Fruit fly (Drosophila melanogaster) whole organism, embryonic: ENCODE measurements around the gene NitFhit.

Experiments used
- B-H2 ChIP-seq: fragments of 200-800 bp; sonication (Bioruptor generic); optimal IDR thresholded peaks from 2 replicates; lab custom pipeline; 2018; ENCODE audit warnings: missing biosample characterization, mild to moderate bottlenecking, missing genetic modification characterization
- Bteb2 ChIP-seq: fragments of 200-800 bp; sonication (Bioruptor generic); optimal IDR thresholded peaks from 2 replicates; lab custom pipeline; 2016; ENCODE audit warnings: missing biosample characterization, missing genetic modification characterization
- CG11398 ChIP-seq: fragments of 200-800 bp; sonication (Bioruptor generic); optimal IDR thresholded peaks from 2 replicates; lab custom pipeline; 2016; ENCODE audit warnings: missing biosample characterization, missing genetic modification characterization
- CG12219 ChIP-seq: fragments of 200-800 bp; sonication (Bioruptor generic); optimal IDR thresholded peaks from 3 replicates; lab custom pipeline; 2018; ENCODE audit warnings: missing biosample characterization, mild to moderate bottlenecking, missing genetic modification characterization
- CG12236 ChIP-seq: fragments of 200-800 bp; sonication (Bioruptor generic); optimal IDR thresholded peaks from 2 replicates; lab custom pipeline; 2016; ENCODE audit warnings: missing biosample characterization, missing genetic modification characterization
- CG13287 ChIP-seq: fragments of 200-800 bp; sonication (Bioruptor generic); IDR thresholded peaks from 2 replicates; pipeline ENCODE4 v1.3.6; 2022; ENCODE audit warnings: missing biosample characterization, missing genetic modification characterization; ENCODE audit not compliant: partially characterized antibody
- CG1529 ChIP-seq: fragments of 200-800 bp; sonication (Bioruptor generic); optimal IDR thresholded peaks from 3 replicates; lab custom pipeline; 2018; ENCODE audit warnings: missing biosample characterization, missing genetic modification characterization
- CG16779 ChIP-seq: fragments of 200-800 bp; sonication (Bioruptor generic); IDR thresholded peaks from 2 replicates; pipeline ENCODE4 v1.3.6; 2022; ENCODE audit warnings: missing biosample characterization, missing genetic modification characterization
- CG17328 ChIP-seq: fragments of 200-800 bp; sonication (Bioruptor generic); IDR thresholded peaks from 2 replicates; pipeline ENCODE4 v1.3.6; 2022; ENCODE audit warnings: missing biosample characterization, missing genetic modification characterization
- CG17359 ChIP-seq: fragments of 200-800 bp; sonication (Bioruptor generic); optimal IDR thresholded peaks from 3 replicates; lab custom pipeline; 2018; ENCODE audit warnings: missing biosample characterization, mild to moderate bottlenecking, missing genetic modification characterization, moderate library complexity
- CG17385 ChIP-seq: fragments of 200-800 bp; sonication (Bioruptor generic); optimal IDR thresholded peaks from 3 replicates; lab custom pipeline; 2018; ENCODE audit warnings: missing biosample characterization, mild to moderate bottlenecking, missing genetic modification characterization
- CG18262 ChIP-seq: fragments of 200-800 bp; optimal IDR thresholded peaks from 3 replicates; lab custom pipeline; 2019; ENCODE audit warnings: missing biosample characterization, mild to moderate bottlenecking, missing genetic modification characterization, moderate library complexity
- CG2712 ChIP-seq: fragments of 200-800 bp; optimal IDR thresholded peaks from 3 replicates; lab custom pipeline; 2019; ENCODE audit warnings: missing biosample characterization, mild to moderate bottlenecking, missing genetic modification characterization, moderate library complexity
- CG31388 ChIP-seq: fragments of 200-800 bp; sonication (Bioruptor generic); optimal IDR thresholded peaks from 2 replicates; lab custom pipeline; 2016; ENCODE audit warnings: missing biosample characterization, missing genetic modification characterization
- CG3281 ChIP-seq: fragments of 200-800 bp; sonication (Bioruptor generic); optimal IDR thresholded peaks from 3 replicates; lab custom pipeline; 2017; ENCODE audit warnings: missing biosample characterization, mild to moderate bottlenecking, missing genetic modification characterization
- CG3995 ChIP-seq: fragments of 200-800 bp; sonication (Bioruptor generic); optimal IDR thresholded peaks from 3 replicates; lab custom pipeline; 2016; ENCODE audit warnings: missing biosample characterization, missing genetic modification characterization
- CG43689 ChIP-seq: fragments of 200-800 bp; sonication (Bioruptor generic); IDR thresholded peaks from 2 replicates; pipeline ENCODE4 v1.3.6; 2022; ENCODE audit warnings: missing biosample characterization, missing genetic modification characterization
- CG4617 ChIP-seq: fragments of 200-800 bp; sonication (Bioruptor generic); optimal IDR thresholded peaks from 3 replicates; lab custom pipeline; 2016; ENCODE audit warnings: missing biosample characterization, missing genetic modification characterization, borderline replicate concordance
- CG4730 ChIP-seq: fragments of 200-800 bp; sonication (Bioruptor generic); IDR thresholded peaks from 2 replicates; pipeline ENCODE4 v1.3.6; 2022; ENCODE audit warnings: missing biosample characterization, missing genetic modification characterization
- CG6254 ChIP-seq: fragments of 200-800 bp; sonication (Bioruptor generic); optimal IDR thresholded peaks from 3 replicates; lab custom pipeline; 2017; ENCODE audit warnings: mild to moderate bottlenecking, missing biosample characterization, missing genetic modification reagents, missing genetic modification characterization
- CG7357 ChIP-seq: fragments of 200-800 bp; sonication (Bioruptor generic); IDR thresholded peaks from 3 replicates; pipeline ENCODE4 v1.3.6; 2022; ENCODE audit warnings: missing biosample characterization, missing genetic modification characterization
- CG7556 ChIP-seq: fragments of 200-800 bp; sonication (Bioruptor generic); optimal IDR thresholded peaks from 2 replicates; lab custom pipeline; 2017; ENCODE audit warnings: missing biosample characterization, mild to moderate bottlenecking, missing genetic modification characterization
- CG7963 ChIP-seq: fragments of 200-800 bp; sonication (Bioruptor generic); IDR thresholded peaks from 3 replicates; pipeline ENCODE4 v1.3.6; 2022; ENCODE audit warnings: missing biosample characterization, missing genetic modification characterization; ENCODE audit not compliant: partially characterized antibody
- ERR ChIP-seq: fragments of 200-800 bp; sonication (Bioruptor generic); optimal IDR thresholded peaks from 2 replicates; lab custom pipeline; 2016; ENCODE audit warnings: missing biosample characterization, missing genetic modification characterization
- HHEX ChIP-seq: fragments of 200-800 bp; sonication (Bioruptor generic); optimal IDR thresholded peaks from 3 replicates; lab custom pipeline; 2017; ENCODE audit warnings: missing biosample characterization, mild to moderate bottlenecking, missing genetic modification characterization, missing genetic modification reagents
- HLHmδ ChIP-seq: fragments of 200-800 bp; sonication (Bioruptor generic); optimal IDR thresholded peaks from 2 replicates; lab custom pipeline; 2018; ENCODE audit warnings: missing biosample characterization, mild to moderate bottlenecking, missing genetic modification characterization, moderate library complexity
- Hmx ChIP-seq: fragments of 200-800 bp; sonication (Bioruptor generic); optimal IDR thresholded peaks from 2 replicates; lab custom pipeline; 2016; ENCODE audit warnings: missing biosample characterization, missing genetic modification characterization
- Optix ChIP-seq: fragments of 200-800 bp; sonication (Bioruptor generic); IDR thresholded peaks from 3 replicates; pipeline ENCODE4 v1.3.6; 2022; ENCODE audit warnings: missing biosample characterization, missing genetic modification characterization
- Stat92E ChIP-seq, 3 experiments: fragments of >200 bp in 2 of 3; fragments of 200-800 bp in 1 of 3; sonication (Bioruptor generic) in 1 of 3; optimal IDR thresholded peaks; 2 replicates each; lab custom pipeline; 2017 to 2019; ENCODE audit warnings: missing biosample characterization in 3 of 3, missing genetic modification characterization in 3 of 3, mild to moderate bottlenecking in 1 of 3, moderate library complexity in 1 of 3
- amos ChIP-seq: fragments of 200-800 bp; sonication (Bioruptor generic); IDR thresholded peaks from 2 replicates; pipeline ENCODE4 v1.3.6; 2022; ENCODE audit warnings: missing biosample characterization, missing genetic modification characterization; ENCODE audit not compliant: partially characterized antibody
- ase ChIP-seq: fragments of 200-800 bp; sonication (Bioruptor generic); IDR thresholded peaks from 3 replicates; pipeline ENCODE4 v1.3.6; 2022; ENCODE audit warnings: missing biosample characterization, missing genetic modification characterization
- bcd ChIP-seq: fragments of 200-800 bp; sonication (Bioruptor generic); optimal IDR thresholded peaks from 2 replicates; lab custom pipeline; 2017; ENCODE audit warnings: missing biosample characterization, mild to moderate bottlenecking, missing genetic modification characterization
- bigmax ChIP-seq: fragments of 200-800 bp; sonication (Bioruptor generic); optimal IDR thresholded peaks from 2 replicates; lab custom pipeline; 2018; ENCODE audit warnings: missing biosample characterization, mild to moderate bottlenecking, missing genetic modification characterization
- corto ChIP-seq: fragments of 200-800 bp; sonication (Bioruptor generic); optimal IDR thresholded peaks from 2 replicates; lab custom pipeline; 2016; ENCODE audit warnings: missing biosample characterization, mild to moderate bottlenecking, missing genetic modification characterization, moderate library complexity
- crp ChIP-seq, 2 experiments: fragments of 200-800 bp; sonication (Bioruptor generic); optimal IDR thresholded peaks; 2 replicates in 1 of 2; 3 replicates in 1 of 2; lab custom pipeline; 2017; ENCODE audit warnings: missing biosample characterization in 2 of 2, missing genetic modification characterization in 2 of 2, mild to moderate bottlenecking in 1 of 2, moderate library complexity in 1 of 2
- danr ChIP-seq: fragments of 200-800 bp; sonication (Bioruptor generic); IDR thresholded peaks from 2 replicates; pipeline ENCODE4 v1.3.6; 2022; ENCODE audit warnings: missing biosample characterization, missing genetic modification characterization
- dmrt99B ChIP-seq: fragments of 200-800 bp; sonication (Bioruptor generic); optimal IDR thresholded peaks from 2 replicates; lab custom pipeline; 2018; ENCODE audit warnings: missing biosample characterization, mild to moderate bottlenecking, missing genetic modification characterization, moderate library complexity
- gfzf ChIP-seq: fragments of 200-800 bp; sonication (Bioruptor generic); optimal IDR thresholded peaks from 2 replicates; lab custom pipeline; 2016; ENCODE audit warnings: missing biosample characterization, mild to moderate bottlenecking, missing genetic modification characterization, moderate library complexity
- grau ChIP-seq: fragments of 200-800 bp; optimal IDR thresholded peaks from 3 replicates; lab custom pipeline; 2019; ENCODE audit warnings: missing biosample characterization, mild to moderate bottlenecking, missing genetic modification characterization, moderate library complexity
- inv ChIP-seq: fragments of 200-800 bp; sonication (Bioruptor generic); IDR thresholded peaks from 2 replicates; pipeline ENCODE4 v1.3.6; 2022; ENCODE audit warnings: missing biosample characterization, missing genetic modification characterization; ENCODE audit not compliant: partially characterized antibody
- knrl ChIP-seq: fragments of 200-800 bp; sonication (Bioruptor generic); IDR thresholded peaks from 3 replicates; pipeline ENCODE4 v1.3.6; 2022; ENCODE audit warnings: missing biosample characterization, missing genetic modification characterization; ENCODE audit not compliant: partially characterized antibody
- lov ChIP-seq, 2 experiments: fragments of 200-800 bp in 1 of 2; fragments of >200 bp in 1 of 2; sonication (Bioruptor generic) in 1 of 2; IDR thresholded peaks in 1 of 2; optimal IDR thresholded peaks in 1 of 2; 2 replicates in 1 of 2; 3 replicates in 1 of 2; pipeline versions ENCODE4 v1.3.6 to Lab custom; 2017 to 2022; ENCODE audit warnings: missing biosample characterization in 1 of 2, missing genetic modification characterization in 1 of 2
- prd ChIP-seq, 3 experiments: fragments of >200 bp in 2 of 3; fragments of 200-800 bp in 1 of 3; sonication (Bioruptor generic) in 1 of 3; optimal IDR thresholded peaks in 2 of 3; IDR thresholded peaks in 1 of 3; 2 replicates in 2 of 3; 3 replicates in 1 of 3; pipeline versions ENCODE4 v1.3.6 to Lab custom; 2017 to 2022; ENCODE audit warnings: missing biosample characterization in 1 of 3, missing genetic modification characterization in 1 of 3
- scrt ChIP-seq: fragments of 200-800 bp; sonication (Bioruptor generic); optimal IDR thresholded peaks from 2 replicates; lab custom pipeline; 2018; ENCODE audit warnings: missing biosample characterization, mild to moderate bottlenecking, missing genetic modification characterization, moderate library complexity
- shn ChIP-seq: fragments of 200-800 bp; sonication (Bioruptor generic); optimal IDR thresholded peaks from 3 replicates; lab custom pipeline; 2016; ENCODE audit warnings: missing biosample characterization, missing genetic modification characterization
- slbo ChIP-seq: fragments of 200-800 bp; sonication (Bioruptor generic); IDR thresholded peaks from 2 replicates; pipeline ENCODE4 v1.3.6; 2022; ENCODE audit warnings: missing biosample characterization, missing genetic modification characterization

NitFhit gene

dm6 chr3L:223019-223902, 19.7 kb downstream of the NitFhit start, which contains the start of the genes pyx and CG33229 (continued):
- peak; percentile 63 for TF ChIP-seq CG31388
- no peak for TF ChIP-seq CG7963 (GFP tag; lab: Robert Waterston, UW)
- TF ChIP-seq grau (tag; lab: Kevin White, UChicago): peak; percentile 89
- TF ChIP-seq danr (GFP tag; lab: Robert Waterston, UW): peak; percentile 73
- peak; percentile 78 for TF ChIP-seq CG17359 (tag; lab: Kevin White, UChicago)
- TF ChIP-seq HLHmδ (GFP tag; lab: Kevin White, UChicago): no peak
- TF ChIP-seq lov (optimal IDR thresholded peaks at IDR 0.05; lab: Kevin White, UChicago): no peak
- no peak for TF ChIP-seq lov (GFP tag; IDR thresholded peaks at IDR 0.05; lab: Robert Waterston, UW)
- no peak for TF ChIP-seq knrl (GFP tag; lab: Robert Waterston, UW)
- peak; percentile 77 for TF ChIP-seq gfzf (GFP tag; lab: Kevin White, UChicago)
- no peak for TF ChIP-seq CG11398 (GFP tag; lab: Kevin White, UChicago)
- peak; percentile 33 for TF ChIP-seq CG6254
- peak; percentile 71 for TF ChIP-seq Optix (GFP tag; lab: Robert Waterston, UW)
- TF ChIP-seq amos (GFP tag; lab: Robert Waterston, UW): peak; percentile 17; the same call in 1 of the 2 replicates
- peak; percentile 78 for TF ChIP-seq shn (GFP tag; lab: Kevin White, UChicago)
- peak; percentile 63 for TF ChIP-seq CG4617 (GFP tag; lab: Kevin White, UChicago)
- peak; percentile 43 for TF ChIP-seq CG3995 (GFP tag; lab: Kevin White, UChicago)
- TF ChIP-seq CG13287 (GFP tag; lab: Robert Waterston, UW): peak; percentile 28; the same call in 1 of the 2 replicates
- TF ChIP-seq Bteb2 (GFP tag; lab: Kevin White, UChicago): peak; percentile 80
- TF ChIP-seq CG3281 (GFP tag; lab: Kevin White, UChicago): peak; percentile 81
- peak; percentile 71 for TF ChIP-seq ase (GFP tag; lab: Robert Waterston, UW)
- TF ChIP-seq CG17385 (GFP tag; lab: Kevin White, UChicago): peak; percentile 68
- peak; percentile 70 for TF ChIP-seq scrt (GFP tag; lab: Kevin White, UChicago)
- peak; percentile 76 for TF ChIP-seq CG7556 (GFP tag; lab: Kevin White, UChicago)
- peak; percentile 84 for TF ChIP-seq CG18262 (tag; lab: Kevin White, UChicago)
- no peak for TF ChIP-seq Stat92E (GFP tag; optimal IDR thresholded peaks at IDR 0.05; lab: Kevin White, UChicago)
- peak; percentile 86 for TF ChIP-seq bcd
- TF ChIP-seq CG4730 (GFP tag; lab: Robert Waterston, UW): peak; percentile 64
- peak; percentile 81 for TF ChIP-seq HHEX (GFP tag; lab: Kevin White, UChicago)
- no peak for TF ChIP-seq ERR (GFP tag; lab: Kevin White, UChicago)
- TF ChIP-seq bigmax (GFP tag; lab: Kevin White, UChicago): no peak
- TF ChIP-seq CG16779 (GFP tag; lab: Robert Waterston, UW): peak; percentile 85
- TF ChIP-seq CG2712 (tag; lab: Kevin White, UChicago): peak; percentile 88
- TF ChIP-seq dmrt99B (tag; lab: Kevin White, UChicago): peak; percentile 81
- no peak for TF ChIP-seq CG12236 (GFP tag; lab: Kevin White, UChicago)
- TF ChIP-seq prd (optimal IDR thresholded peaks at IDR 0.05; lab: Kevin White, UChicago): no peak
- TF ChIP-seq prd (GFP tag; IDR thresholded peaks at IDR 0.05; lab: Robert Waterston, UW): peak; percentile 83
- TF ChIP-seq CG17328: peak; percentile 45; the same call in 1 of the 2 replicates
- TF ChIP-seq B-H2 (GFP tag; lab: Kevin White, UChicago): peak; percentile 93
- TF ChIP-seq CG12219 (GFP tag; lab: Kevin White, UChicago): peak; percentile 61
- peak; percentile 77 for TF ChIP-seq CG7357 (GFP tag; lab: Robert Waterston, UW)
- peak; percentile 93 for TF ChIP-seq slbo (GFP tag; lab: Robert Waterston, UW)
- TF ChIP-seq CG43689 (GFP tag; lab: Robert Waterston, UW): peak; percentile 60
- TF ChIP-seq corto: no peak
- peak; percentile 75 for TF ChIP-seq Hmx (GFP tag; lab: Kevin White, UChicago)
- no peak for TF ChIP-seq inv
- TF ChIP-seq CG1529 (GFP tag; lab: Kevin White, UChicago): peak; percentile 47
- TF ChIP-seq crp (GFP tag; optimal IDR thresholded peaks at IDR 0.05; lab: Kevin White, UChicago): peak in 1 of 2 experiments; percentile 30
